Worm (Caenorhabditis elegans) whole organism, L3 larva: ENCODE results near the gene E02H1.5.

Experiments
- R02D3.7 ChIP-seq: fragments of 150-350 bp; optimal IDR thresholded peaks from 2 replicates; lab custom pipeline; 2014; ENCODE audit warnings: missing biosample characterization, missing genetic modification characterization
- ZK546.5 ChIP-seq: sonication (generic microtip); optimal IDR thresholded peaks from 2 replicates; lab custom pipeline; 2017; ENCODE audit warnings: missing biosample characterization, missing genetic modification characterization
- aly-2 ChIP-seq: fragments of 150-350 bp; optimal IDR thresholded peaks from 2 replicates; lab custom pipeline; 2014; ENCODE audit warnings: missing biosample characterization, missing genetic modification characterization
- ama-1 ChIP-seq: fragments of 150-350 bp; optimal IDR thresholded peaks from 2 replicates; lab custom pipeline; 2018
- ceh-16 ChIP-seq: sonication (generic microtip); optimal IDR thresholded peaks from 2 replicates; lab custom pipeline; 2017; ENCODE audit warnings: missing biosample characterization, missing genetic modification characterization
- ceh-28 ChIP-seq: fragments of 150-350 bp; optimal IDR thresholded peaks from 2 replicates; lab custom pipeline; 2014; ENCODE audit warnings: missing biosample characterization, missing genetic modification reagents, missing genetic modification characterization
- ceh-9 ChIP-seq: sonication (generic microtip); optimal IDR thresholded peaks from 2 replicates; lab custom pipeline; 2018; ENCODE audit warnings: missing biosample characterization, missing genetic modification characterization
- daf-12 ChIP-seq: fragments of 150-350 bp; optimal IDR thresholded peaks from 2 replicates; lab custom pipeline; 2014; ENCODE audit warnings: missing biosample characterization, missing genetic modification reagents, missing genetic modification characterization
- egl-27 ChIP-seq: sonication (generic microtip); optimal IDR thresholded peaks from 4 replicates; lab custom pipeline; 2017; ENCODE audit warnings: missing biosample characterization, missing genetic modification reagents, missing genetic modification characterization
- egl-5 ChIP-seq: fragments of 150-350 bp; optimal IDR thresholded peaks from 2 replicates; lab custom pipeline; 2017; ENCODE audit warnings: missing biosample characterization, missing genetic modification reagents, missing genetic modification characterization, inconsistent platforms
- elt-1 ChIP-seq: fragments of 150-350 bp; optimal IDR thresholded peaks from 2 replicates; lab custom pipeline; 2014; ENCODE audit warnings: missing biosample characterization, missing genetic modification characterization
- elt-2 ChIP-seq: sonication (generic microtip); optimal IDR thresholded peaks from 2 replicates; lab custom pipeline; 2016; ENCODE audit warnings: missing genetic modification reagents, mild to moderate bottlenecking, missing genetic modification characterization, missing compliant biosample characterization
- elt-3 ChIP-seq, 3 experiments: fragments of 150-350 bp in 1 of 3; sonication (generic microtip) in 2 of 3; optimal IDR thresholded peaks; 2 replicates in 2 of 3; 4 replicates in 1 of 3; lab custom pipeline; 2014 to 2017; ENCODE audit warnings: missing biosample characterization in 3 of 3, missing genetic modification characterization in 3 of 3
- eor-1 ChIP-seq, 2 experiments: fragments of 150-350 bp; optimal IDR thresholded peaks; 2 replicates each; lab custom pipeline; 2014 to 2018; ENCODE audit warnings: missing biosample characterization in 2 of 2, missing genetic modification characterization in 2 of 2
- fkh-10 ChIP-seq: sonication (generic microtip); optimal IDR thresholded peaks from 2 replicates; lab custom pipeline; 2017; ENCODE audit warnings: missing biosample characterization, missing genetic modification reagents, missing genetic modification characterization
- fkh-2 ChIP-seq: fragments of 150-350 bp; optimal IDR thresholded peaks from 2 replicates; lab custom pipeline; 2014; ENCODE audit warnings: missing biosample characterization, missing genetic modification reagents, missing genetic modification characterization
- fos-1 ChIP-seq: fragments of 150-350 bp; optimal IDR thresholded peaks from 2 replicates; lab custom pipeline; 2014; ENCODE audit warnings: missing biosample characterization, missing genetic modification characterization
- hmg-11 ChIP-seq: sonication (generic microtip); optimal IDR thresholded peaks from 2 replicates; lab custom pipeline; 2016; ENCODE audit warnings: missing genetic modification characterization, missing compliant biosample characterization
- jun-1 ChIP-seq: fragments of 150-350 bp; optimal IDR thresholded peaks from 2 replicates; lab custom pipeline; 2014; ENCODE audit warnings: missing biosample characterization, missing genetic modification reagents, missing genetic modification characterization
- lin-15B ChIP-seq: fragments of 150-350 bp; optimal IDR thresholded peaks from 2 replicates; lab custom pipeline; 2014; ENCODE audit warnings: missing biosample characterization, missing genetic modification characterization
- lin-39 ChIP-seq: fragments of 150-350 bp; optimal IDR thresholded peaks from 2 replicates; lab custom pipeline; 2018; ENCODE audit warnings: missing biosample characterization, missing genetic modification reagents, missing genetic modification characterization
- lsy-12 ChIP-seq: sonication (generic microtip); optimal IDR thresholded peaks from 2 replicates; lab custom pipeline; 2016; ENCODE audit warnings: mild to moderate bottlenecking, missing genetic modification characterization, missing compliant biosample characterization
- mml-1 ChIP-seq: fragments of 150-350 bp; sonication (generic microtip); optimal IDR thresholded peaks from 3 replicates; lab custom pipeline; 2014; ENCODE audit warnings: missing biosample characterization, missing genetic modification characterization
- nhr-11 ChIP-seq: fragments of 150-350 bp; optimal IDR thresholded peaks from 2 replicates; lab custom pipeline; 2014; ENCODE audit warnings: missing biosample characterization, missing genetic modification characterization
- nhr-12 ChIP-seq: fragments of 150-350 bp; optimal IDR thresholded peaks from 2 replicates; lab custom pipeline; 2014; ENCODE audit warnings: missing biosample characterization, missing genetic modification characterization
- nhr-23 ChIP-seq: fragments of 150-350 bp; optimal IDR thresholded peaks from 2 replicates; lab custom pipeline; 2014; ENCODE audit warnings: missing biosample characterization, missing genetic modification reagents, missing genetic modification characterization
- nhr-25 ChIP-seq: sonication (generic microtip); optimal IDR thresholded peaks from 2 replicates; lab custom pipeline; 2017; ENCODE audit warnings: missing biosample characterization, missing genetic modification characterization
- nhr-28 ChIP-seq: fragments of 150-350 bp; optimal IDR thresholded peaks from 2 replicates; lab custom pipeline; 2014; ENCODE audit warnings: missing biosample characterization, missing genetic modification characterization
- nhr-43 ChIP-seq: sonication (generic microtip); optimal IDR thresholded peaks from 2 replicates; lab custom pipeline; 2016; ENCODE audit warnings: mild to moderate bottlenecking, missing genetic modification characterization, missing compliant biosample characterization; ENCODE audit not compliant: poor library complexity, severe bottlenecking
- nhr-67 ChIP-seq: fragments of 150-350 bp; optimal IDR thresholded peaks from 2 replicates; lab custom pipeline; 2014; ENCODE audit warnings: missing biosample characterization, missing genetic modification characterization
- nhr-76 ChIP-seq: fragments of 150-350 bp; sonication (generic microtip); optimal IDR thresholded peaks from 5 replicates; lab custom pipeline; 2014; ENCODE audit warnings: missing biosample characterization, missing genetic modification characterization
- nhr-77 ChIP-seq: fragments of 150-350 bp; optimal IDR thresholded peaks from 2 replicates; lab custom pipeline; 2014; ENCODE audit warnings: missing biosample characterization, missing genetic modification characterization
- pha-4 ChIP-seq: fragments of 150-350 bp; optimal IDR thresholded peaks from 2 replicates; lab custom pipeline; 2014; ENCODE audit warnings: missing biosample characterization, missing genetic modification reagents, missing genetic modification characterization
- pqm-1 ChIP-seq: fragments of 150-350 bp; optimal IDR thresholded peaks from 2 replicates; lab custom pipeline; 2017; ENCODE audit warnings: missing biosample characterization, missing genetic modification characterization, inconsistent platforms
- sea-2 ChIP-seq: fragments of 150-350 bp; sonication (generic microtip); optimal IDR thresholded peaks from 4 replicates; lab custom pipeline; 2014; ENCODE audit warnings: missing biosample characterization, missing genetic modification reagents, missing genetic modification characterization
- skn-1 ChIP-seq: fragments of 150-350 bp; optimal IDR thresholded peaks from 2 replicates; lab custom pipeline; 2014; ENCODE audit warnings: missing biosample characterization, missing genetic modification characterization
- snpc-4 ChIP-seq: fragments of 150-350 bp; optimal IDR thresholded peaks from 2 replicates; lab custom pipeline; 2014; ENCODE audit warnings: missing biosample characterization, missing genetic modification characterization
- tbx-2 ChIP-seq: sonication (generic microtip); optimal IDR thresholded peaks from 2 replicates; lab custom pipeline; 2016; ENCODE audit warnings: mild to moderate bottlenecking, missing genetic modification characterization, missing compliant biosample characterization
- unc-39 ChIP-seq: sonication (generic microtip); optimal IDR thresholded peaks from 4 replicates; lab custom pipeline; 2017; ENCODE audit warnings: missing biosample characterization, missing genetic modification characterization
- unc-62 ChIP-seq: fragments of 150-350 bp; sonication (generic microtip); optimal IDR thresholded peaks from 4 replicates; lab custom pipeline; 2014; ENCODE audit warnings: missing biosample characterization, missing genetic modification reagents, missing genetic modification characterization
- zag-1 ChIP-seq: fragments of 150-350 bp; optimal IDR thresholded peaks from 2 replicates; lab custom pipeline; 2014; ENCODE audit warnings: missing biosample characterization, missing genetic modification characterization
- ztf-11 ChIP-seq: fragments of 150-350 bp; optimal IDR thresholded peaks from 2 replicates; lab custom pipeline; 2014; ENCODE audit warnings: missing biosample characterization, missing genetic modification characterization
- ztf-4 ChIP-seq: fragments of 150-350 bp; optimal IDR thresholded peaks from 2 replicates; lab custom pipeline; 2014; ENCODE audit warnings: missing biosample characterization, missing genetic modification characterization

The E02H1.5 gene

DNA sequence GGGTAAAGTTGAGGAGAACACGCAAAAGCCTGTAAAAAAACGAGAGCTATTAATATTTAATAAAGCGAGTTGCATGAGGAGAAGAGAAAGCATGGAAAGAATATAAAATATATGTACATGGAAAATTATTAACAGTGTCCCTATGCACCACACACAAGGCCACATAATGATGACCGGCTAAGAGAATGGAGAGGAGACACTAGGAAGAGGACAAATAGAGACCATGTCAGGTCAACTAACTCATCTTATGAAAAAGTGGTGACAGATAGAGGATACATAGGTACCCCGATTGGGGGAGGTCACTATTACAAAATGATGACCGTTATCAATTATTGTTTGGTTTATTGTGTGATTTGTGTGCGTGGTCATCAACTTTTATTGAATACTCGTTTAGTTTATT, 49.4 kb downstream of the E02H1.5 start, which contains the start of gene fzr-1:
fzr-1 (minus strand) TSS at position 29 of the 400 bp plus-strand sequence.
- TF ChIP-seq nhr-23 (tag; lab: Kevin White, UChicago) (peak; percentile 24), ceh-16 (no peak), aly-2 (tag; lab: Kevin White, UChicago) (no peak), ceh-9 (tag; lab: Kevin White, UChicago) (no peak), pqm-1 (tag; lab: Kevin White, UChicago) (no peak)

- TF ChIP-seq nhr-28 (tag; lab: Kevin White, UChicago) (no peak), skn-1 (tag; lab: Kevin White, UChicago) (no peak), pha-4 (tag; lab: Kevin White, UChicago) (peak; percentile 31), elt-2 (tag; lab: Kevin White, UChicago) (peak; percentile 70), nhr-43 (tag; lab: Kevin White, UChicago) (no peak), elt-1 (tag; lab: Kevin White, UChicago) (peak; percentile 96), fkh-10 (GFP tag; lab: Kevin White, UChicago) (no peak), fkh-2 (no peak), sea-2 (GFP tag; lab: Kevin White, UChicago) (no peak), ceh-16 (peak; percentile 7), ztf-4 (no peak), ZK546.5 (tag; lab: Kevin White, UChicago) (no peak), aly-2 (tag; lab: Kevin White, UChicago) (no peak), hmg-11 (tag; lab: Kevin White, UChicago) (no peak), ceh-9 (tag; lab: Kevin White, UChicago) (no peak), unc-62 (GFP tag; lab: Kevin White, UChicago) (no peak), egl-5 (tag; lab: Kevin White, UChicago) (no peak), nhr-76 (tag; lab: Kevin White, UChicago) (no peak), jun-1 (tag; lab: Kevin White, UChicago) (no peak), tbx-2 (tag; lab: Kevin White, UChicago) (no peak), snpc-4 (tag; lab: Kevin White, UChicago) (no peak), nhr-25 (tag; lab: Kevin White, UChicago) (peak; percentile 58), pqm-1 (tag; lab: Kevin White, UChicago) (peak; percentile 72), elt-3 (tag; optimal IDR thresholded peaks at IDR 0.05; lab: Kevin White, UChicago) (no peak)
- TF ChIP-seq, all 47 proteins: peak for 6
Observed at ce11 chrII:9644940-9645634, 50.1 kb downstream of the E02H1.5 start.

DNA sequence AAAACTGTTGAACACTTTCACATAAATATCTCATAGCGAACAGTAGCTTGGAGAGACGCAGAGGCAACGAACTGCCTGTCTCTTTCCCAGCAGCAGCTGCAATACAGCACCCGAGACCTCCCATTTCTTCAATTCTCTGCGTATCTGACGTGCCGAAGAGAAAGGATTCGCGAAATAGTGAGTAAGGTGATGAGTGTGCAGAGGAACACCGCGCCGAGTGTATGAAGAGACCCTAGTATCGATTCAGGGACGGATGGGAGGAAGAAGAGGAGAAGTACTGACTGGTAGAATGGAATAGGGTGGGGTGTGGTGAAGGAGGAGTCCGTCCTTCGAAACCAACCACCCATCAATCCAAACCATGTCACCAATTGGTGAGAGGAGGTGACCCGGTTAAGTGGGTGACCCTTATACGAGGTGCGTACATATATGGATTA, 51.1 kb downstream of the E02H1.5 start:
- TF ChIP-seq egl-5 (tag; lab: Kevin White, UChicago) = peak; percentile 92
- no peak for TF ChIP-seq nhr-77 (tag; lab: Kevin White, UChicago)
- peak; percentile 77 for TF ChIP-seq pha-4 (tag; lab: Kevin White, UChicago)
- peak; percentile 52 for TF ChIP-seq lin-15B
- peak; percentile 4 for TF ChIP-seq snpc-4 (tag; lab: Kevin White, UChicago)
- TF ChIP-seq ceh-28 (tag; lab: Kevin White, UChicago) = peak; percentile 85
- peak; percentile 30 for TF ChIP-seq tbx-2 (tag; lab: Kevin White, UChicago)
- peak; percentile 13 for TF ChIP-seq pqm-1 (tag; lab: Kevin White, UChicago)
- TF ChIP-seq nhr-43 (tag; lab: Kevin White, UChicago) = peak; percentile 41
- no peak for TF ChIP-seq ZK546.5 (tag; lab: Kevin White, UChicago)
- no peak for TF ChIP-seq fos-1 (tag; lab: Kevin White, UChicago)
- no peak for TF ChIP-seq zag-1 (tag; lab: Kevin White, UChicago)
- TF ChIP-seq elt-3 (tag; optimal IDR thresholded peaks at IDR 0.05; lab: Kevin White, UChicago) = no peak
- no peak for TF ChIP-seq ztf-4
- TF ChIP-seq nhr-76 (tag; lab: Kevin White, UChicago) = no peak
- TF ChIP-seq nhr-25 (tag; lab: Kevin White, UChicago) = peak; percentile 88
- TF ChIP-seq skn-1 (tag; lab: Kevin White, UChicago) = no peak
- no peak for TF ChIP-seq aly-2 (tag; lab: Kevin White, UChicago)
- TF ChIP-seq elt-1 (tag; lab: Kevin White, UChicago) = peak; percentile 73
- TF ChIP-seq egl-27 (tag; lab: Kevin White, UChicago) = no peak
- no peak for TF ChIP-seq fkh-10 (GFP tag; lab: Kevin White, UChicago)
- peak; percentile 64 for TF ChIP-seq unc-62 (GFP tag; lab: Kevin White, UChicago)
- TF ChIP-seq ceh-16 = no peak
- TF ChIP-seq sea-2 (GFP tag; lab: Kevin White, UChicago) = no peak
- TF ChIP-seq R02D3.7 (tag; lab: Kevin White, UChicago) = peak; percentile 47
- TF ChIP-seq hmg-11 (tag; lab: Kevin White, UChicago) = peak; percentile 86
- TF ChIP-seq ceh-9 (tag; lab: Kevin White, UChicago) = no peak
- TF ChIP-seq nhr-23 (tag; lab: Kevin White, UChicago) = peak; percentile 76
- peak; percentile 11 for TF ChIP-seq lin-39
- no peak for TF ChIP-seq nhr-67 (tag; lab: Kevin White, UChicago)
- no peak for TF ChIP-seq ztf-11 (tag; lab: Kevin White, UChicago)
- no peak for TF ChIP-seq nhr-12 (tag; lab: Kevin White, UChicago)
- TF ChIP-seq lsy-12 = peak; percentile 56
- no peak for TF ChIP-seq unc-39 (tag; lab: Kevin White, UChicago)
- peak; percentile 86 for TF ChIP-seq ama-1 (lab: Kevin White, UChicago)
- TF ChIP-seq daf-12 = no peak
- no peak for TF ChIP-seq mml-1 (tag; lab: Kevin White, UChicago)
- no peak for TF ChIP-seq eor-1 (tag; optimal IDR thresholded peaks at IDR 0.05; lab: Kevin White, UChicago)
- peak; percentile 43 for TF ChIP-seq jun-1 (tag; lab: Kevin White, UChicago)
- TF ChIP-seq elt-2 (tag; lab: Kevin White, UChicago) = peak; percentile 60
- TF ChIP-seq nhr-11 (tag; lab: Kevin White, UChicago) = peak; percentile 78
